Worm (Caenorhabditis elegans) whole organism, L4 larva: ENCODE measurements around the gene Y37D8A.2.

Source experiments
- ceh-82 ChIP-seq: sonication (generic microtip); optimal IDR thresholded peaks from 2 replicates; lab custom pipeline; 2017; ENCODE audit warnings: missing biosample characterization, missing genetic modification characterization
- unc-62 ChIP-seq, 3 experiments: fragments of 150-350 bp in 1 of 3; sonication (generic microtip); optimal IDR thresholded peaks in 2 of 3; peaks in 1 of 3; 1 replicate in 1 of 3; 2 replicates in 2 of 3; lab custom pipeline; 2014 to 2017; ENCODE audit warnings: missing biosample characterization in 3 of 3, missing genetic modification characterization in 3 of 3, missing genetic modification reagents in 3 of 3, missing genotype in 1 of 3

DNA sequence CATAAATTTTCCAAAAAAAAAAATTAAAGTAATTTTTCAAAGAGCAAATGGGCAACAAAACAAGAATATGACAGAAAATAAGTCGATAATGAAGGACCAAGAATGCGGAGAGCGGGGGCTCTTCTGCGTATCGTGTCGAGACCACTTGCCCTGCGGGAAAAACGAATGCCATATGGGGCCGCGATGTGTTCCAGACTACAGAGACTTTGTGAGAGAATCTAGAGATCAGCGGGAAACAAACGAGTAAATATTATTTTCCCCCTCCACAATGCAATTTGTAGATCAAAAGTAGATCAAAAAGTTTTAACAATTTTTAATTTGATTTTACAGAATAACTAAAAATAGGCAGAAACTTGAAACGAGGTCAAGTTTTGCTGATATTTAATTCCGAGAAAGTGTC, 20.2 kb downstream of the Y37D8A.2 start:
- TF ChIP-seq unc-62 (GFP tag; optimal IDR thresholded peaks at IDR 0.05 in 1 of 2; lab: Kevin White, UChicago) (no peak), unc-62 (tag; optimal IDR thresholded peaks at IDR 0.05; lab: Kevin White, UChicago) (no peak), ceh-82 (tag; lab: Kevin White, UChicago) (no peak)
